Fruit fly (Drosophila melanogaster) whole organism, embryonic: Measurements from ENCODE around the gene Desat1.
A peak's percentile ranks its signal among the peaks of the same experiment; 100 is the strongest.

ENCODE experiments used
- ATbp ChIP-seq: fragments of 200-800 bp; sonication (Bioruptor generic); optimal IDR thresholded peaks from 2 replicates; lab custom pipeline; 2017; ENCODE audit warnings: missing biosample characterization, mild to moderate bottlenecking, missing genetic modification characterization, missing genetic modification reagents
- Ada2b ChIP-seq: fragments of 200-800 bp; sonication (Bioruptor generic); IDR thresholded peaks from 2 replicates; pipeline ENCODE4 v1.3.6; 2022; ENCODE audit warnings: missing biosample characterization, missing genetic modification characterization
- Aef1 ChIP-seq: fragments of 200-800 bp; sonication (Bioruptor generic); IDR thresholded peaks from 3 replicates; pipeline ENCODE4 v1.3.6; 2022; ENCODE audit warnings: missing biosample characterization, missing genetic modification characterization
- Antp ChIP-seq: fragments of 200-800 bp; sonication (Bioruptor generic); optimal IDR thresholded peaks from 3 replicates; lab custom pipeline; 2016; ENCODE audit warnings: missing biosample characterization, missing genetic modification characterization
- Atf6 ChIP-seq: fragments of 200-800 bp; sonication (Bioruptor generic); IDR thresholded peaks from 2 replicates; pipeline ENCODE4 v1.3.6; 2022; ENCODE audit warnings: missing biosample characterization, missing genetic modification characterization
- Awh ChIP-seq: fragments of 200-800 bp; sonication (Bioruptor generic); IDR thresholded peaks from 2 replicates; pipeline ENCODE4, ENCODE4 v1.3.6; 2022; ENCODE audit warnings: missing biosample characterization, missing genetic modification characterization
- Blimp-1 ChIP-seq: fragments of 200-800 bp; sonication (Bioruptor generic); optimal IDR thresholded peaks from 3 replicates; lab custom pipeline; 2018; ENCODE audit warnings: missing biosample characterization, missing genetic modification characterization, mild to moderate bottlenecking, moderate library complexity, missing genetic modification reagents
- BtbVII ChIP-seq: fragments of 200-800 bp; sonication (Bioruptor generic); optimal IDR thresholded peaks from 3 replicates; lab custom pipeline; 2017; ENCODE audit warnings: missing biosample characterization, mild to moderate bottlenecking, missing genetic modification characterization
- CG11085 ChIP-seq: fragments of 200-800 bp; sonication (Bioruptor generic); IDR thresholded peaks from 2 replicates; pipeline ENCODE4 v1.3.6; 2022; ENCODE audit warnings: missing biosample characterization, missing genetic modification characterization
- CG11723 ChIP-seq: fragments of 200-800 bp; sonication (Bioruptor generic); optimal IDR thresholded peaks from 2 replicates; lab custom pipeline; 2017; ENCODE audit warnings: missing biosample characterization, mild to moderate bottlenecking, missing genetic modification characterization
- CG12071 ChIP-seq: fragments of 200-800 bp; sonication (Bioruptor generic); optimal IDR thresholded peaks from 3 replicates; lab custom pipeline; 2018; ENCODE audit warnings: missing biosample characterization, mild to moderate bottlenecking, missing genetic modification characterization
- CG12744 ChIP-seq: fragments of 200-800 bp; sonication (Bioruptor generic); optimal IDR thresholded peaks from 2 replicates; lab custom pipeline; 2016; ENCODE audit warnings: missing biosample characterization, missing genetic modification characterization
- CG13287 ChIP-seq: fragments of 200-800 bp; sonication (Bioruptor generic); IDR thresholded peaks from 2 replicates; pipeline ENCODE4 v1.3.6; 2022; ENCODE audit warnings: missing biosample characterization, missing genetic modification characterization; ENCODE audit not compliant: partially characterized antibody
- CG14710 ChIP-seq: fragments of 200-800 bp; sonication (Bioruptor generic); optimal IDR thresholded peaks from 3 replicates; lab custom pipeline; 2019; ENCODE audit warnings: missing biosample characterization, mild to moderate bottlenecking, missing genetic modification characterization, moderate library complexity
- CG15073 ChIP-seq: fragments of 200-800 bp; sonication (Bioruptor generic); optimal IDR thresholded peaks from 2 replicates; lab custom pipeline; 2016; ENCODE audit warnings: missing biosample characterization, missing genetic modification characterization
- CG16779 ChIP-seq: fragments of 200-800 bp; sonication (Bioruptor generic); IDR thresholded peaks from 2 replicates; pipeline ENCODE4 v1.3.6; 2022; ENCODE audit warnings: missing biosample characterization, missing genetic modification characterization
- CG18262 ChIP-seq: fragments of 200-800 bp; optimal IDR thresholded peaks from 3 replicates; lab custom pipeline; 2019; ENCODE audit warnings: missing biosample characterization, mild to moderate bottlenecking, missing genetic modification characterization, moderate library complexity
- CG2116 ChIP-seq: fragments of 200-800 bp; sonication (Bioruptor generic); optimal IDR thresholded peaks from 3 replicates; lab custom pipeline; 2018; ENCODE audit warnings: missing biosample characterization, mild to moderate bottlenecking, missing genetic modification characterization
- CG2120 ChIP-seq: fragments of 200-800 bp; sonication (Bioruptor generic); optimal IDR thresholded peaks from 3 replicates; lab custom pipeline; 2016; ENCODE audit warnings: missing biosample characterization, missing genetic modification characterization
- CG2199 ChIP-seq: fragments of 200-800 bp; sonication (Bioruptor generic); IDR thresholded peaks from 3 replicates; pipeline ENCODE4 v1.3.6; 2022; ENCODE audit warnings: missing biosample characterization, missing genetic modification characterization
- CG31365 ChIP-seq: fragments of 200-800 bp; sonication (Bioruptor generic); optimal IDR thresholded peaks from 2 replicates; lab custom pipeline; 2018; ENCODE audit warnings: missing biosample characterization, mild to moderate bottlenecking, missing genetic modification characterization
- CG34422 ChIP-seq: fragments of 200-800 bp; sonication (Bioruptor generic); IDR thresholded peaks from 3 replicates; pipeline ENCODE4 v1.3.6; 2022; ENCODE audit warnings: missing biosample characterization, missing genetic modification characterization
- CG3838 ChIP-seq: fragments of 200-800 bp; sonication (Bioruptor generic); optimal IDR thresholded peaks from 3 replicates; lab custom pipeline; 2016; ENCODE audit warnings: missing biosample characterization, missing genetic modification characterization
- CG4617 ChIP-seq: fragments of 200-800 bp; sonication (Bioruptor generic); optimal IDR thresholded peaks from 3 replicates; lab custom pipeline; 2016; ENCODE audit warnings: missing biosample characterization, missing genetic modification characterization, borderline replicate concordance
- CG7987 ChIP-seq: fragments of 200-800 bp; sonication (Bioruptor generic); optimal IDR thresholded peaks from 2 replicates; lab custom pipeline; 2018; ENCODE audit warnings: missing biosample characterization, mild to moderate bottlenecking, missing genetic modification characterization, moderate library complexity
- CG8765 ChIP-seq: fragments of 200-800 bp; sonication (Bioruptor generic); IDR thresholded peaks from 2 replicates; pipeline ENCODE4 v1.3.6; 2022; ENCODE audit warnings: missing biosample characterization, missing genetic modification characterization
- CG9437 ChIP-seq: fragments of 200-800 bp; sonication (Bioruptor generic); optimal IDR thresholded peaks from 2 replicates; lab custom pipeline; 2018; ENCODE audit warnings: missing biosample characterization, mild to moderate bottlenecking, missing genetic modification characterization
- CG9797 ChIP-seq: fragments of 200-800 bp; sonication (Bioruptor generic); optimal IDR thresholded peaks from 3 replicates; lab custom pipeline; 2018; ENCODE audit warnings: missing biosample characterization, mild to moderate bottlenecking, missing genetic modification characterization
- CG9932 ChIP-seq: fragments of 200-800 bp; sonication (Bioruptor generic); IDR thresholded peaks from 2 replicates; pipeline ENCODE4 v1.3.6; 2022; ENCODE audit warnings: missing biosample characterization, missing genetic modification characterization
- CkIIα-i1 ChIP-seq: fragments of 200-800 bp; sonication (Bioruptor generic); IDR thresholded peaks from 2 replicates; pipeline ENCODE4 v1.3.6; 2022; ENCODE audit warnings: missing biosample characterization, missing genetic modification characterization
- Doc3 ChIP-seq: fragments of 200-800 bp; sonication (Bioruptor generic); IDR thresholded peaks from 3 replicates; pipeline ENCODE4 v1.3.6; 2022; ENCODE audit warnings: missing biosample characterization, missing genetic modification characterization; ENCODE audit not compliant: partially characterized antibody
- Fer3 ChIP-seq: fragments of 200-800 bp; sonication (Bioruptor generic); optimal IDR thresholded peaks from 2 replicates; lab custom pipeline; 2018; ENCODE audit warnings: missing biosample characterization, mild to moderate bottlenecking, missing genetic modification characterization, moderate library complexity
- HHEX ChIP-seq: fragments of 200-800 bp; sonication (Bioruptor generic); optimal IDR thresholded peaks from 3 replicates; lab custom pipeline; 2017; ENCODE audit warnings: missing biosample characterization, mild to moderate bottlenecking, missing genetic modification characterization, missing genetic modification reagents
- Jarid2 ChIP-seq: fragments of 200-800 bp; sonication (Bioruptor generic); optimal IDR thresholded peaks from 3 replicates; lab custom pipeline; 2017; ENCODE audit warnings: mild to moderate bottlenecking, missing biosample characterization, missing genetic modification reagents, missing genetic modification characterization
- Nf-YB ChIP-seq: fragments of 200-800 bp; sonication (Bioruptor generic); optimal IDR thresholded peaks from 3 replicates; lab custom pipeline; 2019; ENCODE audit warnings: missing biosample characterization, mild to moderate bottlenecking, missing genetic modification characterization, moderate library complexity
- Opbp ChIP-seq: fragments of 200-800 bp; sonication (Bioruptor generic); IDR thresholded peaks from 3 replicates; pipeline ENCODE4 v1.3.6; 2022; ENCODE audit warnings: missing biosample characterization, missing genetic modification characterization; ENCODE audit not compliant: partially characterized antibody
- Sry-β ChIP-seq: fragments of 200-800 bp; sonication (Bioruptor generic); optimal IDR thresholded peaks from 2 replicates; lab custom pipeline; 2018; ENCODE audit warnings: missing biosample characterization, mild to moderate bottlenecking, missing genetic modification characterization, moderate library complexity
- az2 ChIP-seq: fragments of 200-800 bp; sonication (Bioruptor generic); optimal IDR thresholded peaks from 3 replicates; lab custom pipeline; 2016; ENCODE audit warnings: missing biosample characterization, missing genetic modification characterization
- crol ChIP-seq: fragments of 200-800 bp; sonication (Bioruptor generic); IDR thresholded peaks from 2 replicates; pipeline ENCODE4 v1.3.6; 2022; ENCODE audit warnings: missing biosample characterization, missing genetic modification characterization
- dimm ChIP-seq: fragments of 200-800 bp; sonication (Bioruptor generic); IDR thresholded peaks from 2 replicates; pipeline ENCODE4 v1.3.6; 2022; ENCODE audit warnings: missing biosample characterization, missing genetic modification characterization
- disco-r ChIP-seq: fragments of 200-800 bp; sonication (Bioruptor generic); optimal IDR thresholded peaks from 2 replicates; lab custom pipeline; 2016; ENCODE audit warnings: missing biosample characterization, missing genetic modification characterization
- dm ChIP-seq: fragments of 200-800 bp; sonication (Bioruptor generic); optimal IDR thresholded peaks from 3 replicates; lab custom pipeline; 2016; ENCODE audit warnings: missing biosample characterization, missing genetic modification characterization
- dpn ChIP-seq, 2 experiments: fragments of 200-800 bp; sonication (Bioruptor generic); optimal IDR thresholded peaks; 3 replicates each; lab custom pipeline; 2016; ENCODE audit warnings: missing biosample characterization in 2 of 2, missing genetic modification characterization in 2 of 2
- ewg ChIP-seq: fragments of 200-800 bp; sonication (Bioruptor generic); optimal IDR thresholded peaks from 3 replicates; lab custom pipeline; 2017; ENCODE audit warnings: mild to moderate bottlenecking, missing biosample characterization, missing genetic modification reagents, missing genetic modification characterization
- fd64A ChIP-seq: fragments of 200-800 bp; sonication (Bioruptor generic); optimal IDR thresholded peaks from 3 replicates; lab custom pipeline; 2018; ENCODE audit warnings: missing biosample characterization, mild to moderate bottlenecking, missing genetic modification characterization
- nau ChIP-seq: fragments of 200-800 bp; sonication (Bioruptor generic); optimal IDR thresholded peaks from 3 replicates; lab custom pipeline; 2017; ENCODE audit warnings: missing biosample characterization, mild to moderate bottlenecking, missing genetic modification characterization, missing genetic modification reagents
- nerfin-2 ChIP-seq: fragments of 200-800 bp; sonication (Bioruptor generic); IDR thresholded peaks from 2 replicates; pipeline ENCODE4 v1.3.6; 2022; ENCODE audit warnings: missing biosample characterization, missing genetic modification characterization; ENCODE audit not compliant: partially characterized antibody
- run ChIP-seq: fragments of 200-800 bp; sonication (Bioruptor generic); optimal IDR thresholded peaks from 3 replicates; lab custom pipeline; 2018; ENCODE audit warnings: missing biosample characterization, mild to moderate bottlenecking, missing genetic modification characterization
- slbo ChIP-seq: fragments of 200-800 bp; sonication (Bioruptor generic); IDR thresholded peaks from 2 replicates; pipeline ENCODE4 v1.3.6; 2022; ENCODE audit warnings: missing biosample characterization, missing genetic modification characterization
- usp ChIP-seq: fragments of >200 bp; optimal IDR thresholded peaks from 2 replicates; lab custom pipeline; 2017; ENCODE audit warnings: missing biosample characterization, missing genetic modification characterization
- yki ChIP-seq: fragments of >200 bp; optimal IDR thresholded peaks from 3 replicates; lab custom pipeline; 2018

Gene Desat1

DNA sequence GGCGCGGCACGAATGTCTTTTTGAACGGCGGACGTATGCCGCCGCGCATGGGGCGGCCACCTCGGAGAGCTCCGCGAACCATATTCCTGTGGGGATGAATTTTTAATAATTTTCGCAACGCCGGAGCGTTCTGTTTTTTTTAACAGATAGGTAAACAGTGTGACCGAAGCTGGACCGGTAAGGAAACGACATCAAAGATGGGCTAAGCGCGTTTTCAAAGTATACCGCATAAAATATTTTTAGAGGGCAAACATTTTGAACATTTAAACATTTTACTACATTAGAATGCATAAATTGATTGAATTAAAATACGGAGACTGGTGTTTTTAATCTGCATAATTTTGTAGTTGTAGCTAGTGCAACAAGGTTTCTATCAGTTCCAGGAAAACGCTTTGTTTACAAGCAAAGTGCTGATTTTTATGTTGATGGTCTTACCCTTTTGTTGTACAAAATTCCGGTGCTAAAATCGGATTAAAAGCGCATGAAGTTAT, 10.2 kb upstream of the Desat1 start, which contains the start of the genes CG5641 and CG5245 (continued):
- no peak for TF ChIP-seq dm (GFP tag; lab: Kevin White, UChicago)
- TF ChIP-seq nerfin-2 (GFP tag; lab: Robert Waterston, UW), result no peak
- TF ChIP-seq BtbVII (GFP tag; lab: Kevin White, UChicago), result no peak
- TF ChIP-seq CG7987 (GFP tag; lab: Kevin White, UChicago), result no peak
- TF ChIP-seq ATbp (GFP tag; lab: Kevin White, UChicago), result no peak
- no peak for TF ChIP-seq Nf-YB
- TF ChIP-seq CkIIα-i1, result no peak
- TF ChIP-seq dimm (GFP tag; lab: Robert Waterston, UW), result no peak
- no peak for TF ChIP-seq Awh (GFP tag; lab: Robert Waterston, UW)
- TF ChIP-seq Aef1 (GFP tag; lab: Robert Waterston, UW), result no peak
- no peak for TF ChIP-seq ewg (GFP tag; lab: Kevin White, UChicago)
- TF ChIP-seq Opbp (GFP tag; lab: Robert Waterston, UW), result 0 out of 3 replicates have a peak, but pooled peaks have one; percentile 12
- no peak for TF ChIP-seq Antp (GFP tag; lab: Kevin White, UChicago)
- no peak for TF ChIP-seq CG16779
- TF ChIP-seq usp (GFP tag; lab: Kevin White, UChicago), result no peak
- TF ChIP-seq CG11723 (GFP tag; lab: Kevin White, UChicago), result no peak
- TF ChIP-seq CG8765, result no peak
- peak; percentile 27 for TF ChIP-seq CG14710 (tag; lab: Kevin White, UChicago)
- no peak for TF ChIP-seq disco-r
- TF ChIP-seq CG9932 (GFP tag; lab: Robert Waterston, UW), result no peak
- peak; percentile 51 for TF ChIP-seq CG4617
- TF ChIP-seq Ada2b (GFP tag; lab: Robert Waterston, UW), result no peak
- no peak for TF ChIP-seq Blimp-1 (GFP tag; lab: Kevin White, UChicago)
- no peak for TF ChIP-seq fd64A (GFP tag; lab: Kevin White, UChicago)
- no peak for TF ChIP-seq CG2116 (GFP tag; lab: Kevin White, UChicago)
- no peak for TF ChIP-seq dpn (GFP tag; optimal IDR thresholded peaks at IDR 0.05; lab: Kevin White, UChicago)
- no peak for TF ChIP-seq CG2120 (GFP tag; lab: Kevin White, UChicago)
- TF ChIP-seq CG11085, result no peak
- TF ChIP-seq Fer3, result no peak
- TF ChIP-seq CG12744, result no peak
- TF ChIP-seq crol (GFP tag; lab: Robert Waterston, UW), result no peak
- peak; percentile 69 for TF ChIP-seq CG9797
- no peak for TF ChIP-seq CG18262 (tag; lab: Kevin White, UChicago)
- peak; percentile 31; the same call in 1 of the 3 replicates for TF ChIP-seq CG34422
- TF ChIP-seq Sry-β (GFP tag; lab: Kevin White, UChicago), result peak; percentile 14
- TF ChIP-seq CG13287 (GFP tag; lab: Robert Waterston, UW), result peak; percentile 18; the same call in 1 of the 2 replicates
- TF ChIP-seq CG2199 (GFP tag; lab: Robert Waterston, UW), result no peak
- TF ChIP-seq yki (lab: Kevin White, UChicago), result no peak
- TF ChIP-seq Atf6, result no peak
- no peak for TF ChIP-seq slbo
- no peak for TF ChIP-seq run (tag; lab: Kevin White, UChicago)
- TF ChIP-seq nau (GFP tag; lab: Kevin White, UChicago), result no peak
- no peak for TF ChIP-seq CG31365 (tag; lab: Kevin White, UChicago)
- TF ChIP-seq CG3838, result no peak
- TF ChIP-seq CG9437 (GFP tag; lab: Kevin White, UChicago), result no peak
- no peak for TF ChIP-seq Doc3 (GFP tag; lab: Robert Waterston, UW)
- TF ChIP-seq Jarid2 (GFP tag; lab: Kevin White, UChicago), result no peak
- no peak for TF ChIP-seq CG15073 (GFP tag; lab: Kevin White, UChicago)
- TF ChIP-seq az2 (GFP tag; lab: Kevin White, UChicago), result no peak
- TF ChIP-seq CG12071 (GFP tag; lab: Kevin White, UChicago), result no peak
- no peak for TF ChIP-seq HHEX (GFP tag; lab: Kevin White, UChicago)
